Worm (Caenorhabditis elegans): Measurements from ENCODE around the gene fbxa-219.

ce11 chrIII:2294736-2295135 lies 3.5 kb downstream of the fbxa-219 start:
- no peak for TF ChIP-seq ets-7 (tag; optimal IDR thresholded peaks at IDR 0.05)
- TF ChIP-seq ama-1 (optimal IDR thresholded peaks at IDR 0.05), result no peak
- no peak for TF ChIP-seq ceh-36 (tag; optimal IDR thresholded peaks at IDR 0.05)
- no peak for TF ChIP-seq hmbx-1 (tag; optimal IDR thresholded peaks at IDR 0.05)
- no peak for TF ChIP-seq tra-4 (tag; optimal IDR thresholded peaks at IDR 0.05)
- no peak for TF ChIP-seq tbx-37 (GFP tag; conservative IDR thresholded peaks at IDR 0.05)
- no peak for TF ChIP-seq flt-1 (GFP tag; IDR thresholded peaks at IDR 0.05)
- no peak for TF ChIP-seq aly-1 (tag; optimal IDR thresholded peaks at IDR 0.05)
- no peak for TF ChIP-seq hmg-4 (GFP tag; optimal IDR thresholded peaks at IDR 0.05)
- no peak for TF ChIP-seq pes-1 (GFP tag; IDR thresholded peaks at IDR 0.05)
- TF ChIP-seq hnd-1 (tag; optimal IDR thresholded peaks at IDR 0.05), result no peak
- no peak for TF ChIP-seq F13C5.2 (tag; optimal IDR thresholded peaks at IDR 0.05)
- TF ChIP-seq scrt-1 (GFP tag; IDR thresholded peaks at IDR 0.05), result no peak
- no peak for TF ChIP-seq tbx-11 (GFP tag; IDR thresholded peaks at IDR 0.05)
